Worm (Caenorhabditis elegans) whole organism, L2 larva: ENCODE results near the gene F08F8.7.

Experiments used
- C34F6.9 ChIP-seq: fragments of 150-350 bp; optimal IDR thresholded peaks from 2 replicates; lab custom pipeline; 2014; ENCODE audit warnings: missing biosample characterization, missing genetic modification characterization
- F13H6.1 ChIP-seq: sonication (generic microtip); optimal IDR thresholded peaks from 2 replicates; lab custom pipeline; 2016; ENCODE audit warnings: missing genetic modification characterization, missing compliant biosample characterization
- Y55F3AM.14 ChIP-seq: fragments of 200-800 bp; sonication (Bioruptor generic); optimal IDR thresholded peaks from 2 replicates; lab custom pipeline; 2018; ENCODE audit warnings: mild to moderate bottlenecking, missing genetic modification characterization, missing compliant biosample characterization
- alr-1 ChIP-seq: fragments of 150-350 bp; optimal IDR thresholded peaks from 2 replicates; lab custom pipeline; 2014; ENCODE audit warnings: missing biosample characterization, missing genetic modification characterization
- aly-2 ChIP-seq: fragments of 150-350 bp; optimal IDR thresholded peaks from 2 replicates; lab custom pipeline; 2014; ENCODE audit warnings: missing biosample characterization, missing genetic modification characterization
- ama-1 ChIP-seq: fragments of 150-350 bp; optimal IDR thresholded peaks from 2 replicates; lab custom pipeline; 2018; ENCODE audit warnings: inconsistent platforms
- blmp-1 ChIP-seq: sonication (generic microtip); optimal IDR thresholded peaks from 2 replicates; lab custom pipeline; 2017; ENCODE audit warnings: missing genetic modification characterization, mild to moderate bottlenecking, missing compliant biosample characterization, antibody characterized with exemption, moderate library complexity; ENCODE audit not compliant: insufficient read depth
- ceh-16 ChIP-seq: fragments of 150-350 bp; optimal IDR thresholded peaks from 2 replicates; lab custom pipeline; 2014; ENCODE audit warnings: missing biosample characterization, missing genetic modification characterization
- ceh-82 ChIP-seq: fragments of 150-350 bp; optimal IDR thresholded peaks from 2 replicates; lab custom pipeline; 2014; ENCODE audit warnings: missing biosample characterization, missing genetic modification characterization
- crh-2 ChIP-seq: sonication (generic microtip); optimal IDR thresholded peaks from 2 replicates; lab custom pipeline; 2017; ENCODE audit warnings: missing biosample characterization, missing genetic modification characterization
- dmd-4 ChIP-seq: sonication (generic microtip); optimal IDR thresholded peaks from 2 replicates; lab custom pipeline; 2017; ENCODE audit warnings: missing biosample characterization, missing genetic modification characterization
- egl-27 ChIP-seq: sonication (generic microtip); optimal IDR thresholded peaks from 3 replicates; lab custom pipeline; 2017; ENCODE audit warnings: missing biosample characterization, missing genetic modification reagents, missing genetic modification characterization
- elt-3 ChIP-seq: sonication (generic microtip); optimal IDR thresholded peaks from 2 replicates; lab custom pipeline; 2017; ENCODE audit warnings: missing biosample characterization, missing genetic modification characterization
- fos-1 ChIP-seq: fragments of 150-350 bp; optimal IDR thresholded peaks from 2 replicates; lab custom pipeline; 2014; ENCODE audit warnings: missing biosample characterization, missing genetic modification characterization
- gmeb-1 ChIP-seq: fragments of 150-350 bp; optimal IDR thresholded peaks from 2 replicates; lab custom pipeline; 2014; ENCODE audit warnings: missing biosample characterization, missing genetic modification characterization
- lin-11 ChIP-seq: fragments of 150-350 bp; sonication (generic microtip); optimal IDR thresholded peaks from 2 replicates; lab custom pipeline; 2014; ENCODE audit warnings: missing biosample characterization, missing genetic modification characterization, inconsistent platforms, mixed read lengths
- lin-13 ChIP-seq: fragments of 150-350 bp; optimal IDR thresholded peaks from 2 replicates; lab custom pipeline; 2014; ENCODE audit warnings: missing biosample characterization, missing genetic modification reagents, missing genetic modification characterization
- lsy-2 ChIP-seq, 2 experiments: fragments of 150-350 bp in 1 of 2; sonication (generic microtip) in 1 of 2; optimal IDR thresholded peaks; 2 replicates each; lab custom pipeline; 2014 to 2017; ENCODE audit warnings: missing biosample characterization in 2 of 2, missing genetic modification characterization in 2 of 2
- mbf-1 ChIP-seq: sonication (generic microtip); optimal IDR thresholded peaks from 2 replicates; lab custom pipeline; 2017; ENCODE audit warnings: missing biosample characterization, missing genetic modification characterization
- mdl-1 ChIP-seq, 2 experiments: fragments of 150-350 bp in 1 of 2; sonication (generic microtip) in 1 of 2; optimal IDR thresholded peaks; 2 replicates each; lab custom pipeline; 2017; ENCODE audit warnings: missing biosample characterization in 2 of 2, missing genetic modification characterization in 2 of 2
- nhr-10 ChIP-seq: sonication (generic microtip); optimal IDR thresholded peaks from 2 replicates; lab custom pipeline; 2017; ENCODE audit warnings: missing biosample characterization, missing genetic modification characterization
- nhr-11 ChIP-seq: fragments of 150-350 bp; optimal IDR thresholded peaks from 2 replicates; lab custom pipeline; 2014; ENCODE audit warnings: missing biosample characterization, missing genetic modification characterization
- nhr-12 ChIP-seq: fragments of 150-350 bp; optimal IDR thresholded peaks from 2 replicates; lab custom pipeline; 2014; ENCODE audit warnings: missing biosample characterization, missing genetic modification characterization
- nhr-129 ChIP-seq: fragments of 150-350 bp; optimal IDR thresholded peaks from 2 replicates; lab custom pipeline; 2014; ENCODE audit warnings: missing biosample characterization, missing genetic modification characterization
- nhr-21 ChIP-seq: fragments of 150-350 bp; optimal IDR thresholded peaks from 2 replicates; lab custom pipeline; 2014; ENCODE audit warnings: missing biosample characterization, missing genetic modification characterization
- nhr-23 ChIP-seq: fragments of 150-350 bp; optimal IDR thresholded peaks from 2 replicates; lab custom pipeline; 2014; ENCODE audit warnings: missing biosample characterization, missing genetic modification reagents, missing genetic modification characterization
- nhr-237 ChIP-seq: fragments of 150-350 bp; optimal IDR thresholded peaks from 2 replicates; lab custom pipeline; 2014; ENCODE audit warnings: missing biosample characterization, missing genetic modification characterization
- nhr-25 ChIP-seq: fragments of 150-350 bp; sonication (generic microtip); optimal IDR thresholded peaks from 3 replicates; lab custom pipeline; 2014; ENCODE audit warnings: missing biosample characterization, missing genetic modification characterization
- nhr-6 ChIP-seq: fragments of 150-350 bp; optimal IDR thresholded peaks from 2 replicates; lab custom pipeline; 2014; ENCODE audit warnings: missing biosample characterization, missing genetic modification characterization
- nhr-77 ChIP-seq: fragments of 150-350 bp; optimal IDR thresholded peaks from 2 replicates; lab custom pipeline; 2014; ENCODE audit warnings: missing biosample characterization, missing genetic modification characterization
- peb-1 ChIP-seq: fragments of 150-350 bp; optimal IDR thresholded peaks from 2 replicates; lab custom pipeline; 2014; ENCODE audit warnings: missing biosample characterization, missing genetic modification characterization
- sem-4 ChIP-seq: fragments of 150-350 bp; optimal IDR thresholded peaks from 2 replicates; lab custom pipeline; 2014; ENCODE audit warnings: missing biosample characterization, missing genetic modification reagents, missing genetic modification characterization
- skn-1 ChIP-seq: sonication (generic microtip); optimal IDR thresholded peaks from 2 replicates; lab custom pipeline; 2017; ENCODE audit warnings: missing biosample characterization, missing genetic modification characterization
- sma-3 ChIP-seq: sonication (generic microtip); optimal IDR thresholded peaks from 2 replicates; lab custom pipeline; 2016; ENCODE audit warnings: missing genetic modification reagents, missing genetic modification characterization, missing compliant biosample characterization
- sma-9 ChIP-seq, 2 experiments: fragments of 150-350 bp in 1 of 2; sonication (generic microtip) in 1 of 2; optimal IDR thresholded peaks; 2 replicates each; lab custom pipeline; 2014 to 2016; ENCODE audit warnings: missing genetic modification characterization in 2 of 2, mild to moderate bottlenecking in 1 of 2, missing biosample characterization in 1 of 2, missing compliant biosample characterization in 1 of 2, missing genetic modification reagents in 1 of 2, moderate library complexity in 1 of 2
- snpc-4 ChIP-seq: fragments of 150-350 bp; optimal IDR thresholded peaks from 2 replicates; lab custom pipeline; 2014; ENCODE audit warnings: missing biosample characterization, missing genetic modification characterization
- unc-39 ChIP-seq: fragments of 150-350 bp; optimal IDR thresholded peaks from 2 replicates; lab custom pipeline; 2014; ENCODE audit warnings: missing biosample characterization, missing genetic modification characterization
- unc-55 ChIP-seq: fragments of 150-350 bp; sonication (generic microtip); optimal IDR thresholded peaks from 3 replicates; lab custom pipeline; 2014; ENCODE audit warnings: missing biosample characterization, missing genetic modification reagents, missing genetic modification characterization
- unc-62 ChIP-seq: fragments of 150-350 bp; optimal IDR thresholded peaks from 2 replicates; lab custom pipeline; 2014; ENCODE audit warnings: missing biosample characterization, missing genetic modification reagents, missing genetic modification characterization
- zag-1 ChIP-seq: fragments of 150-350 bp; optimal IDR thresholded peaks from 2 replicates; lab custom pipeline; 2014; ENCODE audit warnings: missing biosample characterization, missing genetic modification characterization
- ztf-1 ChIP-seq: fragments of 200-800 bp; sonication (Bioruptor generic); conservative IDR thresholded peaks from 2 replicates; pipeline ENCODE4 v1.3.6; 2022; ENCODE audit warnings: missing genetic modification characterization, missing compliant biosample characterization
- ztf-11 ChIP-seq: sonication (generic microtip); optimal IDR thresholded peaks from 2 replicates; lab custom pipeline; 2017; ENCODE audit warnings: missing biosample characterization, missing genetic modification characterization

F08F8.7 gene

DNA sequence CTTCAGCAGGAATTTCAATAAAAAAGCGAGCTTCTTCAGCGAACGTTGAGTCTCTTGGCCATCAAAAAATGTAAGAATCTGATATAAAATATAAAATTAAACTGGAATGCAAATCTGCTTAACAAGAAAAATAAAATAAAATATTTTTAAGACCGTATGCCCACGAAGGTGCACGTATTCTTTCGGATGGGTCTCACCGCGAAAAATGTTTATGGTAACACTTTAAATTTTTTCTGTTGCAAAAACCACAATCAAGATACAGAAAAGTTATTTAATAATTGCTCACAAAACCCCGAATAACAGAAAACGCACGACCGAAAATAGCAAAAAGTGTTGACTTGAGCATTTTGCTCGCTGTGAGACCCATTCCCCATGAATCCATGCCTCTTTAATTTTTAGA, 7.8 kb downstream of the F08F8.7 start:
- no peak for TF ChIP-seq ama-1 (lab: Kevin White, UChicago)
- TF ChIP-seq sma-3 (GFP tag; lab: Kevin White, UChicago), result no peak
- TF ChIP-seq egl-27, result no peak
- TF ChIP-seq unc-39 (tag; lab: Kevin White, UChicago), result no peak
- no peak for TF ChIP-seq nhr-23 (tag; lab: Kevin White, UChicago)
- TF ChIP-seq zag-1 (tag; lab: Kevin White, UChicago), result no peak
- TF ChIP-seq unc-55 (GFP tag; lab: Kevin White, UChicago), result no peak
- no peak for TF ChIP-seq skn-1
- no peak for TF ChIP-seq mbf-1 (tag; lab: Kevin White, UChicago)
- TF ChIP-seq gmeb-1 (tag; lab: Kevin White, UChicago), result no peak
- TF ChIP-seq elt-3 (tag; lab: Kevin White, UChicago), result no peak
- TF ChIP-seq nhr-11 (tag; lab: Kevin White, UChicago), result no peak
- no peak for TF ChIP-seq nhr-237 (tag; lab: Kevin White, UChicago)
- TF ChIP-seq nhr-77 (tag; lab: Kevin White, UChicago), result no peak
- TF ChIP-seq sem-4 (tag; lab: Kevin White, UChicago), result no peak

DNA sequence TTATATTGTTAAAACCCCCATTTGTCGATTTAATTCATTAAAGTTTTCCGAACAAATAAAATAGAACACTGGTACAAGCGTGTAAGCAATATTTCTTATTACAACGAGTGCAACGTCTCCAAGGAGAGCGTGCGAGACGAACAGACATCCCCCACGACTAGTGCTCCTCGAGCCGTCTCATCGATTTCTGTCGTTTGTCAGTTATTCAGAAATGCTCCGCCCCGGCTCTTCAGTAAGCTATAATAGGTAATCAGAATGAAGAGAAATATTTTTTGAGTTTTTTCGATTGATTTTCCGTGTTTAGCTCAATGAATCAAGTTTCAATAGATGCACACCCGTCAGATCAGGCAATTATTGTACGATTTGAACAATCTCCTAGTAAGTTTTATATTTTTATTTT, 8.3 kb downstream of the F08F8.7 start, which contains the start of gene kap-1:
Gene kap-1 (plus strand): TSS at position 143 of the 400 bp plus-strand sequence.
- peak in 1 of 2 experiments; percentile 48 for TF ChIP-seq lsy-2 (tag; optimal IDR thresholded peaks at IDR 0.05; lab: Kevin White, UChicago)
- peak; percentile 15 for TF ChIP-seq C34F6.9 (tag; lab: Kevin White, UChicago)
- TF ChIP-seq nhr-129 (tag; lab: Kevin White, UChicago), result no peak
- TF ChIP-seq egl-27, result peak; percentile 6
- TF ChIP-seq ama-1 (lab: Kevin White, UChicago), result peak; percentile 1

DNA sequence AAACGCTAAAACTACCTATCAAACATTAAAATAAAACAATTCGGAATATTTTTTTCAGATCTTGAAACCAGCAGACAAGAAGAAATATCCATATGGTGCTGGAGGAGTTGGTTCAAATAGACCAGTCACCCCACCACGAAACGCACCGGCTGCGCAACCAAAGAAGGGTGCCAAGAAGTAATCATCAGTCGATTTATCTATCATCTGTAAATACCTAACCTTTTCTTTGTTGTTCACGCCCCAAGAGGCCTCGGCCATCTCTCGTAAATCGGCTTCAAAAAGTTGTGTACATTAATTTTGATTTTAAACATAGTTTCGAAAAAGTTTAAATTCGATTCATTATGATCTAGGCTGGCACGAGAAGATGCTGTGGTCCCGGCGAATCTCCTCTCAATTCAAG, 8.9 kb downstream of the F08F8.7 start:
- TF ChIP-seq ceh-16 (tag; lab: Kevin White, UChicago) (no peak), ztf-1 (GFP tag; lab: Robert Waterston, UW) (no peak), ztf-11 (no peak), nhr-21 (tag; lab: Kevin White, UChicago) (no peak), Y55F3AM.14 (GFP tag; lab: Kevin White, UChicago) (no peak), nhr-77 (tag; lab: Kevin White, UChicago) (no peak), nhr-10 (tag; lab: Kevin White, UChicago) (no peak), aly-2 (tag; lab: Kevin White, UChicago) (no peak), blmp-1 (tag; lab: Kevin White, UChicago) (no peak), nhr-237 (tag; lab: Kevin White, UChicago) (no peak), lsy-2 (tag; optimal IDR thresholded peaks at IDR 0.05; lab: Kevin White, UChicago) (no peak), sma-9 (GFP tag; optimal IDR thresholded peaks at IDR 0.05; lab: Kevin White, UChicago) (no peak), sma-9 (tag; optimal IDR thresholded peaks at IDR 0.05; lab: Kevin White, UChicago) (no peak), C34F6.9 (tag; lab: Kevin White, UChicago) (no peak), unc-62 (GFP tag; lab: Kevin White, UChicago) (no peak), elt-3 (tag; lab: Kevin White, UChicago) (no peak), nhr-129 (tag; lab: Kevin White, UChicago) (no peak), snpc-4 (tag; lab: Kevin White, UChicago) (no peak), mdl-1 (tag; optimal IDR thresholded peaks at IDR 0.05; lab: Kevin White, UChicago) (no peak), nhr-12 (tag; lab: Kevin White, UChicago) (no peak), fos-1 (tag; lab: Kevin White, UChicago) (no peak)

DNA sequence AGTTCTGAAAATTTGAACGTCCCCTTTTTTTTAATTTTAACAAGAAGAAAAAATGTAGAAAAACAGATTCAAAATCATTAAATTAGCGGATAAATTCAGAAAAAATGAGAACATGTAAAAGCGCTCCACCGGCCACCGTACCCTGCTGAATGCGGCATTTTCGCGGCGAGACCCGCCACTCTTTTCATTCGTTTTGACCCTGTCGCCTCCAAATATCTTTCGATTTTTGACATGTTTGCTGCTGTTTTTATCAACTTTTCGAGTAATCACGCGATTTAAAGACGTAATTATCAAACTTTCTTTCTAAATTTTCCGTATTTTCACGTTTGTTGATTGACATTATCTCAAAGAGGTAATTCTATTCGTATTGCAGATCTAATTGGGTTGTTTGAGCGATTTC, 10.7 kb downstream of the F08F8.7 start, which contains the start of gene gsp-2:
Gene gsp-2 (plus strand): TSS at position 374 of the 400 bp plus-strand sequence.
- TF ChIP-seq dmd-4 (no peak), peb-1 (tag; lab: Kevin White, UChicago) (no peak), F13H6.1 (peak; percentile 23), ztf-1 (GFP tag; lab: Robert Waterston, UW) (no peak), C34F6.9 (tag; lab: Kevin White, UChicago) (peak; percentile 81), Y55F3AM.14 (GFP tag; lab: Kevin White, UChicago) (peak; percentile 43), crh-2 (tag; lab: Kevin White, UChicago) (peak; percentile 77), unc-62 (GFP tag; lab: Kevin White, UChicago) (no peak), nhr-21 (tag; lab: Kevin White, UChicago) (peak; percentile 27), fos-1 (tag; lab: Kevin White, UChicago) (peak; percentile 46), nhr-6 (no peak), sma-9 (GFP tag; optimal IDR thresholded peaks at IDR 0.05; lab: Kevin White, UChicago) (peak; percentile 33), sma-9 (tag; optimal IDR thresholded peaks at IDR 0.05; lab: Kevin White, UChicago) (no peak), ceh-82 (tag; lab: Kevin White, UChicago) (no peak), lin-13 (GFP tag; lab: Kevin White, UChicago) (peak; percentile 75), sma-3 (GFP tag; lab: Kevin White, UChicago) (peak; percentile 59), nhr-77 (tag; lab: Kevin White, UChicago) (no peak), lin-11 (peak; percentile 87), alr-1 (tag; lab: Kevin White, UChicago) (no peak), nhr-23 (tag; lab: Kevin White, UChicago) (no peak), nhr-25 (peak; percentile 29), snpc-4 (tag; lab: Kevin White, UChicago) (peak; percentile 54), ama-1 (lab: Kevin White, UChicago) (peak; percentile 58), ztf-11 (no peak), skn-1 (no peak), ceh-16 (tag; lab: Kevin White, UChicago) (peak; percentile 42), lsy-2 (tag; optimal IDR thresholded peaks at IDR 0.05; lab: Kevin White, UChicago) (peak; percentile 86 to 97), gmeb-1 (tag; lab: Kevin White, UChicago) (peak; percentile 71), unc-55 (GFP tag; lab: Kevin White, UChicago) (peak; percentile 87), aly-2 (tag; lab: Kevin White, UChicago) (no peak), nhr-129 (tag; lab: Kevin White, UChicago) (peak; percentile 77), unc-39 (tag; lab: Kevin White, UChicago) (no peak), nhr-11 (tag; lab: Kevin White, UChicago) (no peak), nhr-12 (tag; lab: Kevin White, UChicago) (no peak)
